Worm (Caenorhabditis elegans) whole organism, young adult: ENCODE measurements around the gene str-256.

ENCODE experiments used
- C06A6.2 ChIP-seq: fragments of 200-800 bp; sonication (Bioruptor generic); conservative IDR thresholded peaks from 2 replicates; pipeline ENCODE4 v1.3.6; 2022; ENCODE audit warnings: missing genetic modification characterization, missing compliant biosample characterization
- F23B12.7 ChIP-seq: sonication (generic microtip); optimal IDR thresholded peaks from 2 replicates; lab custom pipeline; 2017; ENCODE audit warnings: missing genetic modification characterization, mild to moderate bottlenecking, missing compliant biosample characterization, antibody characterized with exemption, moderate library complexity; ENCODE audit not compliant: insufficient read depth
- ama-1 ChIP-seq, 3 experiments: fragments of 150-350 bp in 1 of 3; sonication (generic microtip) in 2 of 3; optimal IDR thresholded peaks; 2 replicates each; lab custom pipeline; 2014 to 2018; ENCODE audit warnings: missing biosample characterization in 2 of 3, missing genetic modification characterization in 2 of 3, missing genetic modification reagents in 2 of 3
- attf-6 ChIP-seq: fragments of 200-800 bp; sonication (Bioruptor generic); IDR thresholded peaks from 2 replicates; pipeline ENCODE4 v1.3.6; 2022; ENCODE audit warnings: missing genetic modification reagents, missing genetic modification characterization, missing compliant biosample characterization
- die-1 ChIP-seq: sonication (generic microtip); optimal IDR thresholded peaks from 2 replicates; lab custom pipeline; 2016; ENCODE audit warnings: missing genotype, mild to moderate bottlenecking, missing genetic modification characterization, missing compliant biosample characterization
- madf-6 ChIP-seq: fragments of 200-800 bp; sonication (Bioruptor generic); IDR thresholded peaks from 2 replicates; pipeline ENCODE4 v1.3.6; 2022; ENCODE audit warnings: missing genetic modification reagents, missing genetic modification characterization, missing compliant biosample characterization
- pha-4 ChIP-seq: fragments of 150-350 bp; sonication (generic microtip); optimal IDR thresholded peaks from 2 replicates; lab custom pipeline; 2014; ENCODE audit warnings: missing biosample characterization, missing genetic modification reagents, missing genetic modification characterization
- rec-8 ChIP-seq, 2 experiments: sonication (generic microtip); optimal IDR thresholded peaks; 2 replicates each; lab custom pipeline; 2016; ENCODE audit warnings: mild to moderate bottlenecking in 2 of 2, missing genetic modification characterization in 2 of 2, missing genetic modification reagents in 2 of 2, missing genotype in 2 of 2, missing biosample characterization in 1 of 2, missing compliant biosample characterization in 1 of 2, moderate library complexity in 1 of 2
- snpc-3.4 ChIP-seq: sonication (generic microtip); optimal IDR thresholded peaks from 2 replicates; lab custom pipeline; 2017; ENCODE audit warnings: missing genetic modification characterization, mild to moderate bottlenecking, missing compliant biosample characterization, antibody characterized with exemption, moderate library complexity, missing genotype, missing genetic modification reagents
- unc-130 ChIP-seq: sonication (generic microtip); optimal IDR thresholded peaks from 2 replicates; lab custom pipeline; 2016; ENCODE audit warnings: missing genetic modification reagents, missing genetic modification characterization, missing compliant biosample characterization
- unc-62 ChIP-seq: fragments of 150-350 bp; optimal IDR thresholded peaks from 2 replicates; lab custom pipeline; 2014; ENCODE audit warnings: missing biosample characterization, missing genetic modification reagents, missing genetic modification characterization

DNA sequence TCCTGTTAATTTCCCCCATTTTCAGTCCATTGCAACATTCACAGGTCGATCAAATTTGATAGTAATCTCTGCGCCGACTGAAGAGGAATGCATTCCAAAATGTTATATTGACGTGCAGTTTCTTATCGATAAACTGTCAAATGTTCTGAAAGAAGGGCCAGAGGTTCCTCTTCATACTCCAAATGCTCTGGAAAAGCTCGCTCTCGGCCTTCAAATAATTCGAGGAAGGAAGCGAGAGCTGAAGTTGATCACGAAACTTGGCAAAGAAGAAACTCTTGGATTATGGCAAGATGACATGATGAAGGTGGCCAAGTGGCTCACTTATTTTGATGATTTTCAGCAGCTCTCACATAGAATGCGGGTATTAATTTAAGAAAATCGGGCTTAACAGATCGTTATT is 22.1 kb downstream of the str-256 start:
- TF ChIP-seq die-1 (tag; lab: Kevin White, UChicago) (no peak), snpc-3.4 (no peak), madf-6 (GFP tag; lab: Robert Waterston, UW) (no peak), unc-130 (no peak), attf-6 (GFP tag; lab: Robert Waterston, UW) (no peak), C06A6.2 (no peak), ama-1 (optimal IDR thresholded peaks at IDR 0.05; lab: Kevin White, UChicago) (no peak), ama-1 (GFP tag; optimal IDR thresholded peaks at IDR 0.05; lab: Kevin White, UChicago) (no peak), unc-62 (no peak), F23B12.7 (no peak), rec-8 (tag; optimal IDR thresholded peaks at IDR 0.05; lab: Kevin White, UChicago) (no peak), pha-4 (no peak)
